Fruit fly (Drosophila melanogaster) whole organism, embryonic: Measurements from ENCODE around the gene Nep5.

Source experiments
- CG10147 ChIP-seq: fragments of 200-800 bp; sonication (Bioruptor generic); optimal IDR thresholded peaks from 2 replicates; lab custom pipeline; 2019; ENCODE audit warnings: missing biosample characterization, mild to moderate bottlenecking, missing genetic modification characterization, moderate library complexity
- CG10267 ChIP-seq: fragments of 200-800 bp; sonication (Bioruptor generic); optimal IDR thresholded peaks from 2 replicates; lab custom pipeline; 2018; ENCODE audit warnings: missing biosample characterization, mild to moderate bottlenecking, missing genetic modification characterization, moderate library complexity
- CG10959 ChIP-seq: fragments of 200-800 bp; sonication (Bioruptor generic); IDR thresholded peaks from 2 replicates; pipeline ENCODE4 v1.3.6; 2022; ENCODE audit warnings: missing biosample characterization, missing genetic modification characterization
- CG11723 ChIP-seq: fragments of 200-800 bp; sonication (Bioruptor generic); optimal IDR thresholded peaks from 2 replicates; lab custom pipeline; 2017; ENCODE audit warnings: missing biosample characterization, mild to moderate bottlenecking, missing genetic modification characterization
- CG12219 ChIP-seq: fragments of 200-800 bp; sonication (Bioruptor generic); optimal IDR thresholded peaks from 3 replicates; lab custom pipeline; 2018; ENCODE audit warnings: missing biosample characterization, mild to moderate bottlenecking, missing genetic modification characterization
- CG1529 ChIP-seq: fragments of 200-800 bp; sonication (Bioruptor generic); optimal IDR thresholded peaks from 3 replicates; lab custom pipeline; 2018; ENCODE audit warnings: missing biosample characterization, missing genetic modification characterization
- CG15514 ChIP-seq: fragments of 200-800 bp; sonication (Bioruptor generic); optimal IDR thresholded peaks from 3 replicates; lab custom pipeline; 2017; ENCODE audit warnings: missing biosample characterization, missing genetic modification characterization, mild to moderate bottlenecking, moderate library complexity, missing genetic modification reagents
- CG15696 ChIP-seq: fragments of 200-800 bp; sonication (Bioruptor generic); optimal IDR thresholded peaks from 2 replicates; lab custom pipeline; 2019; ENCODE audit warnings: missing biosample characterization, mild to moderate bottlenecking, missing genetic modification characterization, moderate library complexity
- CG17359 ChIP-seq: fragments of 200-800 bp; sonication (Bioruptor generic); optimal IDR thresholded peaks from 3 replicates; lab custom pipeline; 2018; ENCODE audit warnings: missing biosample characterization, mild to moderate bottlenecking, missing genetic modification characterization, moderate library complexity
- CG2120 ChIP-seq: fragments of 200-800 bp; sonication (Bioruptor generic); optimal IDR thresholded peaks from 3 replicates; lab custom pipeline; 2016; ENCODE audit warnings: missing biosample characterization, missing genetic modification characterization
- CG2712 ChIP-seq: fragments of 200-800 bp; optimal IDR thresholded peaks from 3 replicates; lab custom pipeline; 2019; ENCODE audit warnings: missing biosample characterization, mild to moderate bottlenecking, missing genetic modification characterization, moderate library complexity
- CG31441 ChIP-seq: fragments of 200-800 bp; sonication (Bioruptor generic); IDR thresholded peaks from 2 replicates; pipeline ENCODE4 v1.3.6; 2022; ENCODE audit warnings: missing biosample characterization, missing genetic modification characterization
- CG3281 ChIP-seq: fragments of 200-800 bp; sonication (Bioruptor generic); optimal IDR thresholded peaks from 3 replicates; lab custom pipeline; 2017; ENCODE audit warnings: missing biosample characterization, mild to moderate bottlenecking, missing genetic modification characterization
- CG33557 ChIP-seq: fragments of 200-800 bp; sonication (Bioruptor generic); optimal IDR thresholded peaks from 2 replicates; lab custom pipeline; 2019; ENCODE audit warnings: missing biosample characterization, mild to moderate bottlenecking, missing genetic modification characterization, moderate library complexity
- CG34224 ChIP-seq: fragments of 200-800 bp; sonication (Bioruptor generic); IDR thresholded peaks from 3 replicates; pipeline ENCODE4 v1.3.6; 2022; ENCODE audit warnings: missing biosample characterization, missing genetic modification characterization; ENCODE audit not compliant: partially characterized antibody
- CG3995 ChIP-seq: fragments of 200-800 bp; sonication (Bioruptor generic); optimal IDR thresholded peaks from 3 replicates; lab custom pipeline; 2016; ENCODE audit warnings: missing biosample characterization, missing genetic modification characterization
- CG5180 ChIP-seq: fragments of 200-800 bp; sonication (Bioruptor generic); optimal IDR thresholded peaks from 3 replicates; lab custom pipeline; 2017; ENCODE audit warnings: missing biosample characterization, missing genetic modification characterization, mild to moderate bottlenecking, moderate library complexity, missing genetic modification reagents
- CG7271 ChIP-seq: fragments of 200-800 bp; sonication (Bioruptor generic); optimal IDR thresholded peaks from 2 replicates; lab custom pipeline; 2018; ENCODE audit warnings: missing biosample characterization, mild to moderate bottlenecking, missing genetic modification characterization, moderate library complexity
- CG7987 ChIP-seq: fragments of 200-800 bp; sonication (Bioruptor generic); optimal IDR thresholded peaks from 2 replicates; lab custom pipeline; 2018; ENCODE audit warnings: missing biosample characterization, mild to moderate bottlenecking, missing genetic modification characterization, moderate library complexity
- CG8281 ChIP-seq: fragments of 200-800 bp; sonication (Bioruptor generic); optimal IDR thresholded peaks from 2 replicates; lab custom pipeline; 2018; ENCODE audit warnings: missing biosample characterization, mild to moderate bottlenecking, missing genetic modification characterization, moderate library complexity
- HmgD ChIP-seq: fragments of 200-800 bp; sonication (Bioruptor generic); optimal IDR thresholded peaks from 3 replicates; lab custom pipeline; 2016; ENCODE audit warnings: missing biosample characterization, missing genetic modification characterization
- HmgZ ChIP-seq: fragments of 200-800 bp; sonication (Bioruptor generic); optimal IDR thresholded peaks from 2 replicates; lab custom pipeline; 2018; ENCODE audit warnings: missing biosample characterization, mild to moderate bottlenecking, missing genetic modification characterization
- Hmr ChIP-seq: fragments of 200-800 bp; sonication (Bioruptor generic); optimal IDR thresholded peaks from 3 replicates; lab custom pipeline; 2017; ENCODE audit warnings: mild to moderate bottlenecking, missing biosample characterization, missing genetic modification reagents, missing genetic modification characterization
- Jarid2 ChIP-seq: fragments of 200-800 bp; sonication (Bioruptor generic); optimal IDR thresholded peaks from 3 replicates; lab custom pipeline; 2017; ENCODE audit warnings: mild to moderate bottlenecking, missing biosample characterization, missing genetic modification reagents, missing genetic modification characterization
- Neu2 ChIP-seq: fragments of 200-800 bp; sonication (Bioruptor generic); optimal IDR thresholded peaks from 3 replicates; lab custom pipeline; 2016; ENCODE audit warnings: missing biosample characterization, missing genetic modification characterization, borderline replicate concordance
- Oaz ChIP-seq: fragments of 200-800 bp; sonication (Bioruptor generic); IDR thresholded peaks from 2 replicates; pipeline ENCODE4 v1.3.6; 2022; ENCODE audit warnings: missing biosample characterization, missing genetic modification characterization
- Ravus ChIP-seq: fragments of 200-800 bp; sonication (Bioruptor generic); IDR thresholded peaks from 2 replicates; pipeline ENCODE4 v1.3.6; 2022; ENCODE audit warnings: missing biosample characterization, missing genetic modification characterization
- Stat92E ChIP-seq, 3 experiments: fragments of >200 bp in 2 of 3; fragments of 200-800 bp in 1 of 3; sonication (Bioruptor generic) in 1 of 3; optimal IDR thresholded peaks; 2 replicates each; lab custom pipeline; 2017 to 2019; ENCODE audit warnings: missing biosample characterization in 3 of 3, missing genetic modification characterization in 3 of 3, mild to moderate bottlenecking in 1 of 3, moderate library complexity in 1 of 3
- bcd ChIP-seq: fragments of 200-800 bp; sonication (Bioruptor generic); optimal IDR thresholded peaks from 2 replicates; lab custom pipeline; 2017; ENCODE audit warnings: missing biosample characterization, mild to moderate bottlenecking, missing genetic modification characterization
- chn ChIP-seq: fragments of 200-800 bp; sonication (Bioruptor generic); optimal IDR thresholded peaks from 2 replicates; lab custom pipeline; 2016; ENCODE audit warnings: missing biosample characterization, missing genetic modification characterization
- croc ChIP-seq: fragments of 200-800 bp; sonication (Bioruptor generic); conservative IDR thresholded peaks from 3 replicates; pipeline ENCODE4 v1.3.6; 2022; ENCODE audit warnings: missing biosample characterization, missing genetic modification characterization
- dysf ChIP-seq: fragments of 200-800 bp; sonication (Bioruptor generic); IDR thresholded peaks from 3 replicates; pipeline ENCODE4 v1.3.6; 2022; ENCODE audit warnings: missing biosample characterization, missing genetic modification characterization
- en ChIP-seq: fragments of 200-800 bp; sonication (Bioruptor generic); optimal IDR thresholded peaks from 2 replicates; lab custom pipeline; 2016; ENCODE audit warnings: missing biosample characterization, missing genetic modification characterization
- exex ChIP-seq: fragments of 200-800 bp; sonication (Bioruptor generic); optimal IDR thresholded peaks from 4 replicates; lab custom pipeline; 2018; ENCODE audit warnings: missing biosample characterization, mild to moderate bottlenecking, missing genetic modification characterization, moderate library complexity
- fru ChIP-seq: fragments of >200 bp; optimal IDR thresholded peaks from 2 replicates; lab custom pipeline; 2017
- fu2 ChIP-seq: fragments of 200-800 bp; sonication (Bioruptor generic); optimal IDR thresholded peaks from 2 replicates; lab custom pipeline; 2016; ENCODE audit warnings: missing biosample characterization, missing genetic modification characterization
- ham ChIP-seq: fragments of 200-800 bp; sonication (Bioruptor generic); IDR thresholded peaks from 2 replicates; pipeline ENCODE4 v1.3.6; 2022; ENCODE audit warnings: missing biosample characterization, missing genetic modification characterization
- knrl ChIP-seq: fragments of 200-800 bp; sonication (Bioruptor generic); IDR thresholded peaks from 3 replicates; pipeline ENCODE4 v1.3.6; 2022; ENCODE audit warnings: missing biosample characterization, missing genetic modification characterization; ENCODE audit not compliant: partially characterized antibody
- mam ChIP-seq: fragments of 200-800 bp; sonication (Bioruptor generic); optimal IDR thresholded peaks from 3 replicates; lab custom pipeline; 2016; ENCODE audit warnings: missing biosample characterization, missing genetic modification characterization
- p53 ChIP-seq: fragments of 200-800 bp; sonication (Bioruptor generic); optimal IDR thresholded peaks from 2 replicates; lab custom pipeline; 2016; ENCODE audit warnings: missing biosample characterization, missing genetic modification characterization
- run ChIP-seq: fragments of 200-800 bp; sonication (Bioruptor generic); optimal IDR thresholded peaks from 3 replicates; lab custom pipeline; 2018; ENCODE audit warnings: missing biosample characterization, mild to moderate bottlenecking, missing genetic modification characterization
- sc ChIP-seq, 3 experiments: fragments of >200 bp in 2 of 3; fragments of 200-800 bp in 1 of 3; sonication (Bioruptor generic) in 1 of 3; optimal IDR thresholded peaks; 2 replicates in 2 of 3; 3 replicates in 1 of 3; lab custom pipeline; 2017; ENCODE audit warnings: mild to moderate bottlenecking in 1 of 3, missing biosample characterization in 1 of 3, missing genetic modification characterization in 1 of 3, missing genetic modification reagents in 1 of 3
- sens ChIP-seq: fragments of 200-800 bp; sonication (Bioruptor generic); peaks from one replicate; lab custom pipeline; 2016; ENCODE audit warnings: missing biosample characterization, missing genetic modification characterization
- slbo ChIP-seq: fragments of 200-800 bp; sonication (Bioruptor generic); IDR thresholded peaks from 2 replicates; pipeline ENCODE4 v1.3.6; 2022; ENCODE audit warnings: missing biosample characterization, missing genetic modification characterization
- sna ChIP-seq: fragments of 200-800 bp; sonication (Bioruptor generic); IDR thresholded peaks from 2 replicates; pipeline ENCODE4 v1.3.6; 2022; ENCODE audit warnings: missing biosample characterization, missing genetic modification characterization; ENCODE audit not compliant: partially characterized antibody
- vnd ChIP-seq: fragments of 200-800 bp; sonication (Bioruptor generic); IDR thresholded peaks from 3 replicates; pipeline ENCODE4 v1.3.6; 2022; ENCODE audit warnings: missing biosample characterization, missing genetic modification characterization; ENCODE audit not compliant: partially characterized antibody
- wdn ChIP-seq: fragments of 200-800 bp; sonication (Bioruptor generic); IDR thresholded peaks from 2 replicates; pipeline ENCODE4 v1.3.6; 2022; ENCODE audit warnings: missing biosample characterization, missing genetic modification characterization
- zfh1 ChIP-seq: fragments of 200-800 bp; sonication (Bioruptor generic); IDR thresholded peaks from 3 replicates; pipeline ENCODE4 v1.3.6; 2022; ENCODE audit warnings: missing biosample characterization, missing genetic modification characterization

Gene Nep5

DNA sequence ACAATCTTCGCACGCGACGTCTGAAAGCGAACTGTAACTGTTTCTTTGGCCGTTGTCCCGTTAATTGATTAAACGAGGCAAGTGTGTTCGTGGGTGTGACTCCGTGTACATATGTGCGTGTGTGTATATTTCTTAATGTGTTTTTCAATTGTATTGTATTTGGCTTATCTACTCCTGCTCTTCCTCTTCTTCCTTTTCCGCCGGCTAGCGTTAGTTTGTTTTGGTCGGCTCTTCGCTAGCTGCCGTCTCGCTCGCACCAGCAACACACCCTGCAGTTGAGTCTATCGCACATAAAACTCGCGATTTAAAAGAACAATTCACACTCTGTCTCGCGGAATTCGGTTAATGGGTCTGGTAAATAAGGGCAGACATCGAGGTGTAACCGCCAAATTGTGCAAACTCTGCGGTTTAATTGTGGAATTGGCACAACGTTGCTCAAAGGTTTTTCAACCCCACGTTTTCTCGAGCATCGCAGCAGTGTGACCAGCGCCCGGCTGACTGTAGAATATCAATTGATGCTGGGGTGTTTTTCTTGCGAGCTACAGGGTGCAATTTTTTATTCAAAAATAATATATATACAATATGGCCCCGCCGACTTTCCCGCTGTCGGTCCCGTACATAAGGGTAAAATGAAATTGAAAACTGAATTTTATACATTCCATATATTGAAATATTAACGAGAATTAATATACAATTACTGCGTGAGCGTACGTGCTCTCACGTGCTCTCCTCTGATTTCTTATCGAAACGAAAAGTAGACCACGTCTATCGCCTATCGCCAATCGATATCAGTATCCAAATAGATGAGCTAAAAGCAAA lies 48.0 kb upstream of the Nep5 start, which contains the start of the genes gb and CG5815 (continued):
- TF ChIP-seq zfh1 (GFP tag; lab: Robert Waterston, UW) (peak; percentile 93), CG31441 (GFP tag; lab: Robert Waterston, UW) (peak; percentile 95), CG33557 (GFP tag; lab: Kevin White, UChicago) (peak; percentile 77), Neu2 (GFP tag; lab: Kevin White, UChicago) (no peak), CG15514 (GFP tag; lab: Kevin White, UChicago) (peak; percentile 87), CG1529 (GFP tag; lab: Kevin White, UChicago) (peak; percentile 73), CG8281 (tag; lab: Kevin White, UChicago) (peak; percentile 66), sens (peak; percentile 97), chn (GFP tag; lab: Kevin White, UChicago) (peak; percentile 93), CG17359 (peak; percentile 88), bcd (peak; percentile 91), croc (GFP tag; lab: Robert Waterston, UW) (peak; percentile 79), Hmr (GFP tag; lab: Kevin White, UChicago) (peak; percentile 95), CG10267 (peak; percentile 82), CG2712 (tag; lab: Kevin White, UChicago) (peak; percentile 93), CG10959 (GFP tag; lab: Robert Waterston, UW) (peak; percentile 79), vnd (GFP tag; lab: Robert Waterston, UW) (peak; percentile 96), HmgD (no peak), CG3995 (peak; percentile 53), CG34224 (GFP tag; lab: Robert Waterston, UW) (peak; percentile 98), CG3281 (GFP tag; lab: Kevin White, UChicago) (peak; percentile 91), knrl (GFP tag; lab: Robert Waterston, UW) (peak; percentile 92), CG15696 (tag; lab: Kevin White, UChicago) (peak; percentile 93), CG11723 (no peak), exex (tag; lab: Kevin White, UChicago) (peak; percentile 61), HmgZ (tag; lab: Kevin White, UChicago) (peak; percentile 91), Oaz (peak; percentile 80), wdn (GFP tag; lab: Robert Waterston, UW) (peak; percentile 89), CG10147 (GFP tag; lab: Kevin White, UChicago) (peak; percentile 90), p53 (no peak), CG7987 (peak; percentile 88), mam (GFP tag; lab: Kevin White, UChicago) (peak; percentile 84), CG12219 (peak; percentile 61), sc (optimal IDR thresholded peaks at IDR 0.05; lab: Kevin White, UChicago) (no peak), sc (GFP tag; optimal IDR thresholded peaks at IDR 0.05; lab: Kevin White, UChicago) (peak; percentile 76), CG7271 (tag; lab: Kevin White, UChicago) (peak; percentile 25), run (tag; lab: Kevin White, UChicago) (peak; percentile 60), en (GFP tag; lab: Kevin White, UChicago) (peak; percentile 51), Ravus (GFP tag; lab: Robert Waterston, UW) (peak; percentile 68), sna (GFP tag; lab: Robert Waterston, UW) (peak; percentile 98), CG2120 (GFP tag; lab: Kevin White, UChicago) (peak; percentile 96), slbo (GFP tag; lab: Robert Waterston, UW) (peak; percentile 95), CG5180 (GFP tag; lab: Kevin White, UChicago) (no peak), dysf (GFP tag; lab: Robert Waterston, UW) (peak; percentile 89), Stat92E (GFP tag; optimal IDR thresholded peaks at IDR 0.05; lab: Kevin White, UChicago) (peak in 1 of 3 experiments; percentile 34), ham (GFP tag; lab: Robert Waterston, UW) (peak; percentile 48; the same call in 1 of the 2 replicates), Jarid2 (GFP tag; lab: Kevin White, UChicago) (peak; percentile 70), fu2 (GFP tag; lab: Kevin White, UChicago) (peak; percentile 79), fru (lab: Kevin White, UChicago) (no peak)
